Fruit fly (Drosophila melanogaster) whole organism, embryonic: ENCODE results near the gene BORCS6.

Source experiments
- CG10462 ChIP-seq: fragments of 200-800 bp; sonication (Bioruptor generic); optimal IDR thresholded peaks from 2 replicates; lab custom pipeline; 2016; ENCODE audit warnings: missing biosample characterization, missing genetic modification characterization
- CG11085 ChIP-seq: fragments of 200-800 bp; sonication (Bioruptor generic); IDR thresholded peaks from 2 replicates; pipeline ENCODE4 v1.3.6; 2022; ENCODE audit warnings: missing biosample characterization, missing genetic modification characterization
- CG11247 ChIP-seq: fragments of 200-800 bp; sonication (Bioruptor generic); IDR thresholded peaks from 2 replicates; pipeline ENCODE4 v1.3.6; 2022; ENCODE audit warnings: missing biosample characterization, missing genetic modification characterization
- CG11456 ChIP-seq: fragments of 200-800 bp; sonication (Bioruptor generic); IDR thresholded peaks from 3 replicates; pipeline ENCODE4 v1.3.6; 2022; ENCODE audit warnings: missing biosample characterization, missing genetic modification characterization
- CG12299 ChIP-seq: fragments of 200-800 bp; sonication (Bioruptor generic); optimal IDR thresholded peaks from 2 replicates; lab custom pipeline; 2018; ENCODE audit warnings: missing biosample characterization, mild to moderate bottlenecking, missing genetic modification characterization
- CG12942 ChIP-seq: fragments of 200-800 bp; sonication (Bioruptor generic); optimal IDR thresholded peaks from 3 replicates; lab custom pipeline; 2016; ENCODE audit warnings: missing biosample characterization, missing genetic modification characterization
- CG13775 ChIP-seq: fragments of 200-800 bp; sonication (Bioruptor generic); optimal IDR thresholded peaks from 3 replicates; lab custom pipeline; 2017; ENCODE audit warnings: missing biosample characterization, mild to moderate bottlenecking, missing genetic modification characterization
- CG14014 ChIP-seq: fragments of 200-800 bp; sonication (Bioruptor generic); IDR thresholded peaks from 2 replicates; pipeline ENCODE4 v1.3.6; 2022; ENCODE audit warnings: missing biosample characterization, missing genetic modification characterization
- CG14667 ChIP-seq: fragments of 200-800 bp; sonication (Bioruptor generic); IDR thresholded peaks from 2 replicates; pipeline ENCODE4 v1.3.6; 2022; ENCODE audit warnings: missing biosample characterization, missing genetic modification characterization
- CG15269 ChIP-seq: fragments of 200-800 bp; sonication (Bioruptor generic); optimal IDR thresholded peaks from 2 replicates; lab custom pipeline; 2018; ENCODE audit warnings: missing biosample characterization, mild to moderate bottlenecking, missing genetic modification characterization, moderate library complexity
- CG1647 ChIP-seq: fragments of 200-800 bp; sonication (Bioruptor generic); optimal IDR thresholded peaks from 3 replicates; lab custom pipeline; 2016; ENCODE audit warnings: missing biosample characterization, missing genetic modification characterization
- CG17359 ChIP-seq: fragments of 200-800 bp; sonication (Bioruptor generic); optimal IDR thresholded peaks from 3 replicates; lab custom pipeline; 2018; ENCODE audit warnings: missing biosample characterization, mild to moderate bottlenecking, missing genetic modification characterization, moderate library complexity
- CG17385 ChIP-seq: fragments of 200-800 bp; sonication (Bioruptor generic); optimal IDR thresholded peaks from 3 replicates; lab custom pipeline; 2018; ENCODE audit warnings: missing biosample characterization, mild to moderate bottlenecking, missing genetic modification characterization
- CG3407 ChIP-seq: fragments of 200-800 bp; sonication (Bioruptor generic); optimal IDR thresholded peaks from 2 replicates; lab custom pipeline; 2018; ENCODE audit warnings: missing biosample characterization, mild to moderate bottlenecking, missing genetic modification characterization
- CG43689 ChIP-seq: fragments of 200-800 bp; sonication (Bioruptor generic); IDR thresholded peaks from 2 replicates; pipeline ENCODE4 v1.3.6; 2022; ENCODE audit warnings: missing biosample characterization, missing genetic modification characterization
- CG4707 ChIP-seq: fragments of 200-800 bp; sonication (Bioruptor generic); optimal IDR thresholded peaks from 2 replicates; lab custom pipeline; 2018; ENCODE audit warnings: missing biosample characterization, mild to moderate bottlenecking, missing genetic modification characterization, moderate library complexity
- CG4854 ChIP-seq: fragments of 200-800 bp; sonication (Bioruptor generic); optimal IDR thresholded peaks from 2 replicates; lab custom pipeline; 2016; ENCODE audit warnings: missing biosample characterization, missing genetic modification characterization, inconsistent platforms
- CG6813 ChIP-seq: fragments of 200-800 bp; sonication (Bioruptor generic); optimal IDR thresholded peaks from 2 replicates; lab custom pipeline; 2017; ENCODE audit warnings: missing biosample characterization, missing genetic modification characterization, mild to moderate bottlenecking, moderate library complexity, missing genetic modification reagents
- CG9817 ChIP-seq: fragments of 200-800 bp; sonication (Bioruptor generic); optimal IDR thresholded peaks from 2 replicates; lab custom pipeline; 2018; ENCODE audit warnings: missing biosample characterization, mild to moderate bottlenecking, missing genetic modification characterization, moderate library complexity
- CTCF ChIP-seq: fragments of 200-800 bp; sonication (Bioruptor generic); optimal IDR thresholded peaks from 2 replicates; lab custom pipeline; 2017; ENCODE audit warnings: missing biosample characterization, mild to moderate bottlenecking, missing genetic modification characterization, moderate library complexity
- D ChIP-seq, 2 experiments: fragments of 200-800 bp in 1 of 2; fragments of >200 bp in 1 of 2; sonication (Bioruptor generic) in 1 of 2; optimal IDR thresholded peaks; 2 replicates in 1 of 2; 3 replicates in 1 of 2; lab custom pipeline; 2017; ENCODE audit warnings: mild to moderate bottlenecking in 1 of 2, missing biosample characterization in 1 of 2, missing genetic modification characterization in 1 of 2, missing genetic modification reagents in 1 of 2
- D19B ChIP-seq: fragments of 200-800 bp; sonication (Bioruptor generic); optimal IDR thresholded peaks from 2 replicates; lab custom pipeline; 2017; ENCODE audit warnings: missing biosample characterization, mild to moderate bottlenecking, missing genetic modification characterization
- Deaf1 ChIP-seq: fragments of 200-800 bp; optimal IDR thresholded peaks from 3 replicates; lab custom pipeline; 2019; ENCODE audit warnings: missing biosample characterization, mild to moderate bottlenecking, missing genetic modification characterization, moderate library complexity
- Dip3 ChIP-seq: fragments of 200-800 bp; sonication (Bioruptor generic); optimal IDR thresholded peaks from 3 replicates; lab custom pipeline; 2016; ENCODE audit warnings: missing biosample characterization, missing genetic modification characterization
- Doc2 ChIP-seq: fragments of 200-800 bp; sonication (Bioruptor generic); IDR thresholded peaks from 2 replicates; pipeline ENCODE4 v1.3.6; 2022; ENCODE audit warnings: missing biosample characterization, missing genetic modification characterization
- Doc3 ChIP-seq: fragments of 200-800 bp; sonication (Bioruptor generic); IDR thresholded peaks from 3 replicates; pipeline ENCODE4 v1.3.6; 2022; ENCODE audit warnings: missing biosample characterization, missing genetic modification characterization; ENCODE audit not compliant: partially characterized antibody
- Gug ChIP-seq: fragments of 200-800 bp; sonication (Bioruptor generic); IDR thresholded peaks from 4 replicates; pipeline ENCODE4 v1.3.6; 2022; ENCODE audit warnings: missing biosample characterization, missing genetic modification characterization
- HHEX ChIP-seq: fragments of 200-800 bp; sonication (Bioruptor generic); optimal IDR thresholded peaks from 3 replicates; lab custom pipeline; 2017; ENCODE audit warnings: missing biosample characterization, mild to moderate bottlenecking, missing genetic modification characterization, missing genetic modification reagents
- Hr39 ChIP-seq: fragments of >200 bp; optimal IDR thresholded peaks from 2 replicates; lab custom pipeline; 2017
- Scr ChIP-seq: fragments of 200-800 bp; sonication (Bioruptor generic); IDR thresholded peaks from 2 replicates; pipeline ENCODE4 v1.3.6; 2022; ENCODE audit warnings: missing biosample characterization, missing genetic modification characterization; ENCODE audit not compliant: partially characterized antibody
- Sox100B ChIP-seq: fragments of 200-800 bp; sonication (Bioruptor generic); optimal IDR thresholded peaks from 3 replicates; lab custom pipeline; 2018; ENCODE audit warnings: missing biosample characterization, mild to moderate bottlenecking, missing genetic modification characterization
- Usf ChIP-seq: fragments of 200-800 bp; sonication (Bioruptor generic); optimal IDR thresholded peaks from 2 replicates; lab custom pipeline; 2017; ENCODE audit warnings: missing genotype, missing biosample characterization, missing genetic modification characterization
- abd-A ChIP-seq: fragments of 200-800 bp; sonication (Bioruptor generic); optimal IDR thresholded peaks from 3 replicates; lab custom pipeline; 2019; ENCODE audit warnings: missing biosample characterization, mild to moderate bottlenecking, missing genetic modification characterization, moderate library complexity
- bowl ChIP-seq: fragments of 200-800 bp; sonication (Bioruptor generic); IDR thresholded peaks from 2 replicates; pipeline ENCODE4 v1.3.6; 2022; ENCODE audit warnings: missing biosample characterization, missing genetic modification characterization
- br ChIP-seq: fragments of >200 bp; optimal IDR thresholded peaks from 2 replicates; lab custom pipeline; 2017
- btn ChIP-seq: fragments of 200-800 bp; sonication (Bioruptor generic); optimal IDR thresholded peaks from 2 replicates; lab custom pipeline; 2016; ENCODE audit warnings: missing biosample characterization, missing genetic modification characterization
- dati ChIP-seq: fragments of 200-800 bp; sonication (Bioruptor generic); IDR thresholded peaks from 2 replicates; pipeline ENCODE4 v1.3.6; 2022; ENCODE audit warnings: missing biosample characterization, missing genetic modification characterization
- disco-r ChIP-seq: fragments of 200-800 bp; sonication (Bioruptor generic); optimal IDR thresholded peaks from 2 replicates; lab custom pipeline; 2016; ENCODE audit warnings: missing biosample characterization, missing genetic modification characterization
- en ChIP-seq: fragments of 200-800 bp; sonication (Bioruptor generic); optimal IDR thresholded peaks from 2 replicates; lab custom pipeline; 2016; ENCODE audit warnings: missing biosample characterization, missing genetic modification characterization
- esg ChIP-seq: fragments of 200-800 bp; sonication (Bioruptor generic); conservative IDR thresholded peaks from 2 replicates; pipeline ENCODE4 v1.3.6; 2022; ENCODE audit warnings: missing biosample characterization, missing genetic modification characterization
- jigr1 ChIP-seq: fragments of 200-800 bp; sonication (Bioruptor generic); IDR thresholded peaks from 3 replicates; pipeline ENCODE4 v1.3.6; 2022; ENCODE audit warnings: missing biosample characterization, missing genetic modification characterization
- mirr ChIP-seq: fragments of 200-800 bp; sonication (Bioruptor generic); optimal IDR thresholded peaks from 3 replicates; lab custom pipeline; 2018; ENCODE audit warnings: missing biosample characterization, mild to moderate bottlenecking, missing genetic modification characterization
- nau ChIP-seq: fragments of 200-800 bp; sonication (Bioruptor generic); optimal IDR thresholded peaks from 3 replicates; lab custom pipeline; 2017; ENCODE audit warnings: missing biosample characterization, mild to moderate bottlenecking, missing genetic modification characterization, missing genetic modification reagents
- otp ChIP-seq: fragments of 200-800 bp; sonication (Bioruptor generic); IDR thresholded peaks from 3 replicates; pipeline ENCODE4, ENCODE4 v1.3.6; 2022; ENCODE audit warnings: missing biosample characterization, missing genetic modification characterization
- pan ChIP-seq, 4 experiments: fragments of >200 bp in 3 of 4; fragments of 200-800 bp in 1 of 4; sonication (Bioruptor generic) in 1 of 4; optimal IDR thresholded peaks in 3 of 4; IDR thresholded peaks in 1 of 4; 2 replicates each; pipeline versions ENCODE4 v1.3.6 to Lab custom; 2017 to 2022; ENCODE audit warnings: missing biosample characterization in 2 of 4, missing genetic modification characterization in 2 of 4, mixed read lengths in 1 of 4
- sc ChIP-seq, 3 experiments: fragments of >200 bp in 2 of 3; fragments of 200-800 bp in 1 of 3; sonication (Bioruptor generic) in 1 of 3; optimal IDR thresholded peaks; 2 replicates in 2 of 3; 3 replicates in 1 of 3; lab custom pipeline; 2017; ENCODE audit warnings: mild to moderate bottlenecking in 1 of 3, missing biosample characterization in 1 of 3, missing genetic modification characterization in 1 of 3, missing genetic modification reagents in 1 of 3
- shn ChIP-seq: fragments of 200-800 bp; sonication (Bioruptor generic); optimal IDR thresholded peaks from 3 replicates; lab custom pipeline; 2016; ENCODE audit warnings: missing biosample characterization, missing genetic modification characterization
- sna ChIP-seq: fragments of 200-800 bp; sonication (Bioruptor generic); IDR thresholded peaks from 2 replicates; pipeline ENCODE4 v1.3.6; 2022; ENCODE audit warnings: missing biosample characterization, missing genetic modification characterization; ENCODE audit not compliant: partially characterized antibody
- sqz ChIP-seq: fragments of 200-800 bp; sonication (Bioruptor generic); optimal IDR thresholded peaks from 3 replicates; lab custom pipeline; 2018; ENCODE audit warnings: missing biosample characterization, mild to moderate bottlenecking, missing genetic modification characterization
- stc ChIP-seq: fragments of 200-800 bp; sonication (Bioruptor generic); IDR thresholded peaks from 2 replicates; pipeline ENCODE4 v1.3.6; 2022; ENCODE audit warnings: missing biosample characterization, missing genetic modification characterization

The BORCS6 gene

dm6 chr3L:552950-553349 is 12.3 kb downstream of the BORCS6 start (continued):
- TF ChIP-seq CG1647 (GFP tag; lab: Kevin White, UChicago): peak; percentile 45
- TF ChIP-seq br (lab: Kevin White, UChicago): no peak
- TF ChIP-seq CTCF (GFP tag; lab: Kevin White, UChicago): peak; percentile 18
- no peak for TF ChIP-seq Hr39 (lab: Kevin White, UChicago)
- peak; percentile 48 for TF ChIP-seq CG3407
- TF ChIP-seq CG43689 (GFP tag; lab: Robert Waterston, UW): peak; percentile 51
- peak; percentile 15 for TF ChIP-seq Deaf1 (tag; lab: Kevin White, UChicago)
- no peak for TF ChIP-seq Scr (GFP tag; lab: Robert Waterston, UW)
- TF ChIP-seq CG11456 (GFP tag; lab: Robert Waterston, UW): peak; percentile 76; the same call in 1 of the 3 replicates
- TF ChIP-seq disco-r (GFP tag; lab: Kevin White, UChicago): peak; percentile 11
- TF ChIP-seq CG17385: peak; percentile 61
- TF ChIP-seq mirr (GFP tag; lab: Kevin White, UChicago): peak; percentile 35
- peak; percentile 66 for TF ChIP-seq CG11247
- peak; percentile 43 for TF ChIP-seq CG10462
- no peak for TF ChIP-seq sc (optimal IDR thresholded peaks at IDR 0.05; lab: Kevin White, UChicago)
- no peak for TF ChIP-seq sc (GFP tag; optimal IDR thresholded peaks at IDR 0.05; lab: Kevin White, UChicago)
- TF ChIP-seq esg: peak; percentile 72
- TF ChIP-seq nau: peak; percentile 62
- peak; percentile 76 for TF ChIP-seq stc (GFP tag; lab: Robert Waterston, UW)
- no peak for TF ChIP-seq sna (GFP tag; lab: Robert Waterston, UW)
- TF ChIP-seq Doc2 (GFP tag; lab: Robert Waterston, UW): no peak
- peak; percentile 42 for TF ChIP-seq CG13775 (GFP tag; lab: Kevin White, UChicago)
- TF ChIP-seq pan (optimal IDR thresholded peaks at IDR 0.05; lab: Kevin White, UChicago): no peak
- TF ChIP-seq pan (GFP tag; optimal IDR thresholded peaks at IDR 0.05 in 1 of 2, IDR thresholded peaks at IDR 0.05 in 1 of 2): peak in 1 of 2 experiments; percentile 77
- no peak for TF ChIP-seq en (GFP tag; lab: Kevin White, UChicago)
- TF ChIP-seq HHEX (GFP tag; lab: Kevin White, UChicago): peak; percentile 76
- peak; percentile 12 for TF ChIP-seq CG4707 (GFP tag; lab: Kevin White, UChicago)
- peak; percentile 51 for TF ChIP-seq Sox100B (GFP tag; lab: Kevin White, UChicago)
- TF ChIP-seq jigr1 (GFP tag; lab: Robert Waterston, UW): peak; percentile 60; the same call in 1 of the 3 replicates
- TF ChIP-seq CG14667 (GFP tag; lab: Robert Waterston, UW): peak; percentile 62
- TF ChIP-seq CG6813 (GFP tag; lab: Kevin White, UChicago): peak; percentile 66
- TF ChIP-seq CG12299 (tag; lab: Kevin White, UChicago): peak; percentile 34
- TF ChIP-seq CG12942 (GFP tag; lab: Kevin White, UChicago): peak; percentile 37
- peak; percentile 87 for TF ChIP-seq CG15269 (tag; lab: Kevin White, UChicago)
- TF ChIP-seq CG11085 (GFP tag; lab: Robert Waterston, UW): 0 out of 2 replicates have a peak, but pooled peaks have one; percentile 50
- TF ChIP-seq btn (GFP tag; lab: Kevin White, UChicago): peak; percentile 39
- TF ChIP-seq abd-A (tag; lab: Kevin White, UChicago): peak; percentile 2
- 0 out of 2 replicates have a peak, but pooled peaks have one; percentile 25 for TF ChIP-seq bowl
- TF ChIP-seq Gug (GFP tag; lab: Robert Waterston, UW): peak; percentile 66; the same call in 3 of the 4 replicates
- TF ChIP-seq CG14014: peak; percentile 79
- peak; percentile 43 for TF ChIP-seq CG4854 (GFP tag; lab: Kevin White, UChicago)
- no peak for TF ChIP-seq D19B (GFP tag; lab: Kevin White, UChicago)
- no peak for TF ChIP-seq shn (GFP tag; lab: Kevin White, UChicago)
- TF ChIP-seq CG9817 (tag; lab: Kevin White, UChicago): peak; percentile 70
- no peak for TF ChIP-seq dati (GFP tag; lab: Robert Waterston, UW)
- TF ChIP-seq Dip3 (GFP tag; lab: Kevin White, UChicago): peak; percentile 71
- TF ChIP-seq otp (GFP tag; lab: Robert Waterston, UW): peak; percentile 79
- no peak for TF ChIP-seq D (optimal IDR thresholded peaks at IDR 0.05; lab: Kevin White, UChicago)
- TF ChIP-seq D (GFP tag; optimal IDR thresholded peaks at IDR 0.05; lab: Kevin White, UChicago): peak; percentile 56
- TF ChIP-seq CG17359: peak; percentile 85
- TF ChIP-seq Usf (GFP tag; lab: Kevin White, UChicago): peak; percentile 38
- TF ChIP-seq sqz (GFP tag; lab: Kevin White, UChicago): no peak
- TF ChIP-seq Doc3 (GFP tag; lab: Robert Waterston, UW): no peak
